Worm (Caenorhabditis elegans): Measurements from ENCODE around the gene cbp-3.

cbp-3 gene

ce11 chrIII:9913722-9914121 is at the start of gene cbp-3:
Gene cbp-3, plus strand, starts transcription at chrIII:9913993.
- no peak for TF ChIP-seq tab-1 (GFP tag; IDR thresholded peaks at IDR 0.05)
- no peak for TF ChIP-seq klf-2 (GFP tag; conservative IDR thresholded peaks at IDR 0.05)
- no peak for TF ChIP-seq T22C8.4 (GFP tag; IDR thresholded peaks at IDR 0.05)
- no peak for TF ChIP-seq ztf-23 (GFP tag; IDR thresholded peaks at IDR 0.05)
- TF ChIP-seq flt-1 (GFP tag; IDR thresholded peaks at IDR 0.05), result no peak
- TF ChIP-seq cog-1 (tag; optimal IDR thresholded peaks at IDR 0.05), result no peak
- TF ChIP-seq ztf-29 (GFP tag; IDR thresholded peaks at IDR 0.05), result no peak
- TF ChIP-seq ref-1 (GFP tag; conservative IDR thresholded peaks at IDR 0.05), result no peak
- no peak for TF ChIP-seq med-1 (GFP tag; optimal IDR thresholded peaks at IDR 0.05; ENCODE audit: insufficient read depth)

DNA sequence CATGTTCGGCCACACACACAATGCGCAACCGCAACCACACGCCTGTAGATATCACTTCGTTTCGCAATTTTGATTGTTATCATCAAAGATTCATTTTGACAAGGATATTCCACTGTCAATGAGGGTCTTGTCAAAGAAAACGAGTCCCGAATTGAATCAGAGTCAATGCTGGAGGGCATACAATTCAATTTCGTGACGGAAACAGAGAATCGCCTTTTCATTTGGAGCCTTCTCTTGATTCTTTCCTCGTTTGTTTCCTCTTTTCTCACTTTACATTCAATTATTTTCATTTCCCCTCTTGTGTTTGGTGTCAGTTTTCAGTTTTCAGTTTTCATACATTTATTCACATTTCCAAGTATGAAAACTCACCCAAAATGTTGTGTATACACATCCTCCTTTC is 46.4 kb upstream of the cbp-3 start:
- TF ChIP-seq tab-1 (GFP tag; IDR thresholded peaks at IDR 0.05), result no peak
- no peak for TF ChIP-seq cog-1 (tag; optimal IDR thresholded peaks at IDR 0.05)
- no peak for TF ChIP-seq med-1 (GFP tag; optimal IDR thresholded peaks at IDR 0.05; ENCODE audit: insufficient read depth)
- TF ChIP-seq ztf-29 (GFP tag; IDR thresholded peaks at IDR 0.05), result no peak
- TF ChIP-seq flt-1 (GFP tag; IDR thresholded peaks at IDR 0.05), result no peak
- TF ChIP-seq klf-2 (GFP tag; conservative IDR thresholded peaks at IDR 0.05), result no peak
- no peak for TF ChIP-seq ztf-23 (GFP tag; IDR thresholded peaks at IDR 0.05)
- TF ChIP-seq T22C8.4 (GFP tag; IDR thresholded peaks at IDR 0.05), result no peak
- no peak for TF ChIP-seq ref-1 (GFP tag; conservative IDR thresholded peaks at IDR 0.05)

DNA sequence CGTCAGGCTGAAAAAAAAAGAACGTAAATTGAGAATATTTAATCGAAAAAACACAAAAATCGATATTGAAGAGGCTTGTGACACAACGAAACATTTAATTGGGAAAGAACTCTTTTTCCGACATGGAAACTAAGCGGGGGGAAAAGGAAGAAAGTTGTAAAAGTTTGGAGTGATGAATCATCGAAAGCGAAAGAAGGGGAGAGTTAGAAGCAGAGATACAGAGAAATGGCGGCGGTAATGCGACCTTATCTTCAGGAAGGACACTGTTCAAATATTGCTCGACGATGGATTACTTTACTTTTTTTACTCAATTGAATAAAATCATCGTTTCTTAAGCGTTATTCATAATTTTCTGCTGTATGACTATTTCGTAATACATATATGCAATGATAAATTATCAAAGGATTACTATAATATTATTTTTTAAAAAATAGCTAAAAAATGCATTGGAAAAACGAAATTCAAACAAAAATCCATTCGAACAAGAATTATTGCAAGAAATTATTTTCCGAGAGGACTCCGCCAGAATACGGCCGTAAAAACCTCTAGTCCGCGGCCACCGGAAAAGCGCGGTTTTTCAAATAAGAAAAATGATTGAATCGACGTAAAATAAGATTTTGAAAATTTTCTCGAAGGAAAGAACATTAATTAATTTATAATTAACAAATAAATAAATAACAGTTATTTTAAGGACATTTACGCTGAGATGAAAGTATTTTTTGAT is 45.9 kb upstream of the cbp-3 start, which contains the start of gene dhhc-4:
Gene dhhc-4, minus strand, starts transcription at position 13 of the 724 bp plus-strand sequence.
- no peak for TF ChIP-seq ref-1 (GFP tag; conservative IDR thresholded peaks at IDR 0.05)
- TF ChIP-seq klf-2 (GFP tag; conservative IDR thresholded peaks at IDR 0.05), result 0 out of 2 replicates have a peak, but pooled peaks have one; percentile 40
- peak; percentile 34; the same call in 1 of the 2 replicates for TF ChIP-seq T22C8.4 (GFP tag; IDR thresholded peaks at IDR 0.05)
- peak; percentile 77 for TF ChIP-seq ztf-23 (GFP tag; IDR thresholded peaks at IDR 0.05)
- peak; percentile 79 for TF ChIP-seq flt-1 (GFP tag; IDR thresholded peaks at IDR 0.05)

ce11 chrIII:9871032-9871431 is 42.8 kb upstream of the cbp-3 start, which contains the start of gene ZK757.1:
Gene ZK757.1, minus strand, starts transcription at chrIII:9871132.
- TF ChIP-seq T22C8.4 (GFP tag; IDR thresholded peaks at IDR 0.05) (no peak), tab-1 (GFP tag; IDR thresholded peaks at IDR 0.05) (no peak), flt-1 (GFP tag; IDR thresholded peaks at IDR 0.05) (no peak), ztf-23 (GFP tag; IDR thresholded peaks at IDR 0.05) (no peak), klf-2 (GFP tag; conservative IDR thresholded peaks at IDR 0.05) (no peak), ztf-29 (GFP tag; IDR thresholded peaks at IDR 0.05) (no peak), ref-1 (GFP tag; conservative IDR thresholded peaks at IDR 0.05) (no peak), cog-1 (tag; optimal IDR thresholded peaks at IDR 0.05) (no peak), med-1 (GFP tag; optimal IDR thresholded peaks at IDR 0.05; ENCODE audit: insufficient read depth) (no peak)

- no peak for TF ChIP-seq med-1 (GFP tag; optimal IDR thresholded peaks at IDR 0.05; ENCODE audit: insufficient read depth)
- TF ChIP-seq flt-1 (GFP tag; IDR thresholded peaks at IDR 0.05), result no peak
- TF ChIP-seq klf-2 (GFP tag; conservative IDR thresholded peaks at IDR 0.05), result no peak
- TF ChIP-seq cog-1 (tag; optimal IDR thresholded peaks at IDR 0.05), result no peak
- TF ChIP-seq ztf-23 (GFP tag; IDR thresholded peaks at IDR 0.05), result no peak
- no peak for TF ChIP-seq ref-1 (GFP tag; conservative IDR thresholded peaks at IDR 0.05)
- no peak for TF ChIP-seq ztf-29 (GFP tag; IDR thresholded peaks at IDR 0.05)
- TF ChIP-seq tab-1 (GFP tag; IDR thresholded peaks at IDR 0.05), result no peak
- TF ChIP-seq T22C8.4 (GFP tag; IDR thresholded peaks at IDR 0.05), result no peak
These were observed 39.3 kb upstream of the cbp-3 start for ce11 chrIII:9874515-9874914.

DNA sequence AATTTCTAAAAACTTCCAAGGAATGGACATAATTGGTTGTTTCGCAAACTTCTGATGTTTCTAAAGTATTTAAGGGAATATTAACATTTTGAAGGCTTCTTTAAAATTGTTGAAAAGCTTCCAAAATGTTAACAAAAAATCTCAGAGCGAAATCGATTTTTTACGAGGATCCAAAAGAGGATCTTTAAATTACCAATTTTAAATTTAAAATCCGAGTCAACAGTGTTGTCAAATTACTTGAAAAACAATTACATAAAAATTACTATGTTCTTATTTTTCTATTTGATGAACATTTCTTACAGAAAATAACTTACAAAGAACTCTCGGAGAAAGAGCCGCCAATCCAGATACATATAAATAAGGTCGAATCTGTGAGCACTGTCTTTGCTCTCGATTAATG is 36.8 kb upstream of the cbp-3 start, which contains the start of gene ZK757.10:
Gene ZK757.10, plus strand, starts transcription at position 301 of the 400 bp plus-strand sequence.
- TF ChIP-seq ref-1 (GFP tag; conservative IDR thresholded peaks at IDR 0.05), result no peak
- no peak for TF ChIP-seq ztf-29 (GFP tag; IDR thresholded peaks at IDR 0.05)
- no peak for TF ChIP-seq tab-1 (GFP tag; IDR thresholded peaks at IDR 0.05)
- TF ChIP-seq T22C8.4 (GFP tag; IDR thresholded peaks at IDR 0.05), result no peak
- TF ChIP-seq cog-1 (tag; optimal IDR thresholded peaks at IDR 0.05), result no peak
- no peak for TF ChIP-seq klf-2 (GFP tag; conservative IDR thresholded peaks at IDR 0.05)
- TF ChIP-seq ztf-23 (GFP tag; IDR thresholded peaks at IDR 0.05), result no peak
- no peak for TF ChIP-seq med-1 (GFP tag; optimal IDR thresholded peaks at IDR 0.05; ENCODE audit: insufficient read depth)
- TF ChIP-seq flt-1 (GFP tag; IDR thresholded peaks at IDR 0.05), result no peak

- TF ChIP-seq ztf-23 (GFP tag; IDR thresholded peaks at IDR 0.05) (no peak), ztf-29 (GFP tag; IDR thresholded peaks at IDR 0.05) (no peak), flt-1 (GFP tag; IDR thresholded peaks at IDR 0.05) (no peak), ref-1 (GFP tag; conservative IDR thresholded peaks at IDR 0.05) (no peak), tab-1 (GFP tag; IDR thresholded peaks at IDR 0.05) (no peak), med-1 (GFP tag; optimal IDR thresholded peaks at IDR 0.05; ENCODE audit: insufficient read depth) (no peak), cog-1 (tag; optimal IDR thresholded peaks at IDR 0.05) (no peak), T22C8.4 (GFP tag; IDR thresholded peaks at IDR 0.05) (no peak), klf-2 (GFP tag; conservative IDR thresholded peaks at IDR 0.05) (no peak)
These were observed 35.0 kb upstream of the cbp-3 start, which contains the start of gene ZK757.2 for ce11 chrIII:9878828-9879227. Gene ZK757.2, minus strand, starts transcription at chrIII:9878928.

DNA sequence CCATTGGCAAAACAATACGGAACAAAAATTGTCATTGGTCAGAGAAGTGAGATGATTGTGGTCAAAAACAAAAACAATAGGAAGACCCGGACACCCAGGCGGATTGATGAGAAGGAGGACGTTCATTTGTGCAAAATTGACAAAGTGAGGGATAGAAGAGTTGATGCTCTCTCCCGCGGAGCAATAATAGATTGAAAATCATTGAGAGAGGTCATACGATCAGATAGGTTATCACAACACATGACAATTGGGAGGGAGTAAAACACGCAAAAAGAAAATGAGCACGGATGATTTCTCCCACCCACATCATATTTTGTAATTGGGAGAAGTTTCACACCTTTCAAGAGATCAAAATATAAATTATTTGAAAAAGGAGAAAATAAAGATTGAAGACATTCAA is 28.2 kb upstream of the cbp-3 start:
- TF ChIP-seq cog-1 (tag; optimal IDR thresholded peaks at IDR 0.05) (no peak), ref-1 (GFP tag; conservative IDR thresholded peaks at IDR 0.05) (no peak), med-1 (GFP tag; optimal IDR thresholded peaks at IDR 0.05; ENCODE audit: insufficient read depth) (no peak), flt-1 (GFP tag; IDR thresholded peaks at IDR 0.05) (no peak), T22C8.4 (GFP tag; IDR thresholded peaks at IDR 0.05) (no peak), tab-1 (GFP tag; IDR thresholded peaks at IDR 0.05) (no peak), ztf-23 (GFP tag; IDR thresholded peaks at IDR 0.05) (no peak), klf-2 (GFP tag; conservative IDR thresholded peaks at IDR 0.05) (no peak)

DNA sequence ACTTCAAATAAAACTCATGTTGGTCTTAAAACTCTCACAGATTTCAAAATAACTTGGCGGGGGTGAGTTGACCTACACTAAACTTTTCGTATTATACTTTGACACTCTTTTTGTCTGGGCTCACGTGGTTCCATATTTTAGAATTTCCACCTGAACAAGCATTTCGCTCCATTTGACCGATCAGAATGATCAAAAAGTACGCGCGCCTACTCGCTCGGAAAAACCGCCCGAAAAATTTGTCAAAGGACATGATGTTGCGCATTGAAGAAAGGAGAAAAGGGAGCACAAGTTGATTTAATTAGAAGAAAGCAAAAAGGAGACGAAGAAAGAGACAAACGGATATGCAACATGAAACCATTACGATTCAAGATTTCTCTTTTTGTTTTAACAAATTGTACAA is 27.5 kb upstream of the cbp-3 start:
- no peak for TF ChIP-seq ztf-29 (GFP tag; IDR thresholded peaks at IDR 0.05)
- no peak for TF ChIP-seq tab-1 (GFP tag; IDR thresholded peaks at IDR 0.05)
- no peak for TF ChIP-seq ref-1 (GFP tag; conservative IDR thresholded peaks at IDR 0.05)
- no peak for TF ChIP-seq T22C8.4 (GFP tag; IDR thresholded peaks at IDR 0.05)
- no peak for TF ChIP-seq klf-2 (GFP tag; conservative IDR thresholded peaks at IDR 0.05)
- TF ChIP-seq cog-1 (tag; optimal IDR thresholded peaks at IDR 0.05), result no peak
- no peak for TF ChIP-seq flt-1 (GFP tag; IDR thresholded peaks at IDR 0.05)
- TF ChIP-seq ztf-23 (GFP tag; IDR thresholded peaks at IDR 0.05), result no peak
- no peak for TF ChIP-seq med-1 (GFP tag; optimal IDR thresholded peaks at IDR 0.05; ENCODE audit: insufficient read depth)
